Fruit fly (Drosophila melanogaster) whole organism, wandering third instar larva: Measurements from ENCODE around the gene CG6830.
A peak's percentile ranks its signal among the peaks of the same experiment; 100 is the strongest.

ENCODE experiments used
- Abd-B ChIP-seq: fragments of >200 bp; optimal IDR thresholded peaks from 2 replicates; lab custom pipeline; 2017; ENCODE audit warnings: missing biosample characterization, missing genetic modification characterization
- CG32264 ChIP-seq: fragments of 200-800 bp; sonication (Bioruptor generic); optimal IDR thresholded peaks from 2 replicates; lab custom pipeline; 2016; ENCODE audit warnings: missing biosample characterization, missing genetic modification characterization
- CG9705 ChIP-seq: fragments of 200-800 bp; sonication (Bioruptor generic); optimal IDR thresholded peaks from 2 replicates; lab custom pipeline; 2018; ENCODE audit warnings: missing biosample characterization, mild to moderate bottlenecking, missing genetic modification characterization
- CrebA ChIP-seq: fragments of 200-800 bp; sonication (Bioruptor generic); optimal IDR thresholded peaks from 2 replicates; lab custom pipeline; 2016; ENCODE audit warnings: missing biosample characterization, mild to moderate bottlenecking, missing genetic modification characterization, borderline replicate concordance
- Dfd ChIP-seq: fragments of >200 bp; optimal IDR thresholded peaks from 2 replicates; lab custom pipeline; 2017; ENCODE audit warnings: missing biosample characterization, missing genetic modification characterization
- Dif ChIP-seq: fragments of 200-275, 200-300 bp; sonication (Bioruptor generic); optimal IDR thresholded peaks from 2 replicates; lab custom pipeline; 2018; ENCODE audit warnings: missing biosample characterization, missing genetic modification characterization; ENCODE audit not compliant: partially characterized antibody
- GATAd ChIP-seq: sonication (Bioruptor generic); optimal IDR thresholded peaks from 2 replicates; lab custom pipeline; 2016; ENCODE audit warnings: missing biosample characterization, missing genetic modification characterization
- HLH106 ChIP-seq: fragments of 200-800 bp; optimal IDR thresholded peaks from 3 replicates; lab custom pipeline; 2019; ENCODE audit warnings: missing biosample characterization, mild to moderate bottlenecking, missing genetic modification characterization, moderate library complexity
- Hnf4 ChIP-seq: fragments of 200-800 bp; sonication (Bioruptor generic); optimal IDR thresholded peaks from 2 replicates; lab custom pipeline; 2016; ENCODE audit warnings: missing biosample characterization, mild to moderate bottlenecking, missing genetic modification characterization
- Hr78 ChIP-seq: fragments of >200 bp; optimal IDR thresholded peaks from 2 replicates; lab custom pipeline; 2017; ENCODE audit warnings: missing biosample characterization, missing genetic modification characterization
- Hr83 ChIP-seq: fragments of 200-300 bp; sonication (Bioruptor generic); optimal IDR thresholded peaks from 2 replicates; lab custom pipeline; 2016; ENCODE audit warnings: missing biosample characterization, mild to moderate bottlenecking, missing genetic modification characterization, moderate library complexity; ENCODE audit not compliant: poor library complexity, severe bottlenecking
- Jra ChIP-seq: sonication (Bioruptor generic); optimal IDR thresholded peaks from 2 replicates; lab custom pipeline; 2016; ENCODE audit warnings: missing biosample characterization, missing genetic modification characterization
- Mio ChIP-seq: sonication (Bioruptor generic); optimal IDR thresholded peaks from 2 replicates; lab custom pipeline; 2016; ENCODE audit warnings: missing biosample characterization, missing genetic modification characterization
- Myc ChIP-seq: fragments of >200 bp; optimal IDR thresholded peaks from 2 replicates; lab custom pipeline; 2017
- N ChIP-seq: fragments of >200 bp; optimal IDR thresholded peaks from 2 replicates; lab custom pipeline; 2018; ENCODE audit warnings: missing biosample characterization, missing external identifiers, missing genetic modification characterization
- OdsH ChIP-seq: fragments of 200-800 bp; sonication (Bioruptor generic); optimal IDR thresholded peaks from 2 replicates; lab custom pipeline; 2016; ENCODE audit warnings: missing biosample characterization, mild to moderate bottlenecking, missing genetic modification characterization
- Rel ChIP-seq, 2 experiments: fragments of 200-800 bp; sonication (Bioruptor generic) in 1 of 2; optimal IDR thresholded peaks; 2 replicates in 1 of 2; 3 replicates in 1 of 2; lab custom pipeline; 2016 to 2019; ENCODE audit warnings: mild to moderate bottlenecking in 2 of 2, missing biosample characterization in 2 of 2, missing genetic modification characterization in 2 of 2, moderate library complexity in 1 of 2
- Sp1 ChIP-seq: fragments of 200-800 bp; sonication (Bioruptor generic); optimal IDR thresholded peaks from 3 replicates; lab custom pipeline; 2019; ENCODE audit warnings: missing biosample characterization, mild to moderate bottlenecking, missing genetic modification characterization, moderate library complexity
- Vsx2 ChIP-seq: fragments of 200-300, 225-300 bp; sonication (Bioruptor generic); optimal IDR thresholded peaks from 2 replicates; lab custom pipeline; 2018; ENCODE audit warnings: missing biosample characterization, missing genetic modification characterization; ENCODE audit not compliant: partially characterized antibody
- br ChIP-seq: fragments of 200-800 bp; sonication (Bioruptor generic); optimal IDR thresholded peaks from 2 replicates; lab custom pipeline; 2016; ENCODE audit warnings: missing biosample characterization, missing genetic modification characterization
- brk ChIP-seq: fragments of 200-800 bp; sonication (Bioruptor generic); optimal IDR thresholded peaks from 2 replicates; lab custom pipeline; 2016; ENCODE audit warnings: missing biosample characterization, mild to moderate bottlenecking, missing genetic modification characterization
- dl ChIP-seq, 2 experiments: fragments of 175-275, 200-275 bp in 1 of 2; fragments of 200-275 bp in 1 of 2; sonication (Bioruptor generic); optimal IDR thresholded peaks; lab custom pipeline; 2018; ENCODE audit warnings: mild to moderate bottlenecking in 2 of 2, missing biosample characterization in 2 of 2, missing genetic modification characterization in 2 of 2, moderate library complexity in 2 of 2; ENCODE audit not compliant: partially characterized antibody in 2 of 2, insufficient read depth in 1 of 2
- dmrt93B ChIP-seq: fragments of 200-800 bp; sonication (Bioruptor generic); optimal IDR thresholded peaks from 2 replicates; lab custom pipeline; 2018; ENCODE audit warnings: missing biosample characterization, mild to moderate bottlenecking, missing genetic modification characterization
- dsf ChIP-seq: sonication (Bioruptor generic); optimal IDR thresholded peaks from 2 replicates; lab custom pipeline; 2016; ENCODE audit warnings: missing biosample characterization, missing genetic modification characterization, borderline replicate concordance
- ey ChIP-seq: fragments of 200-800 bp; sonication (Bioruptor generic); optimal IDR thresholded peaks from 2 replicates; lab custom pipeline; 2016; ENCODE audit warnings: missing biosample characterization, missing genetic modification characterization
- foxo ChIP-seq, 2 experiments: fragments of 200-800 bp; sonication (Bioruptor generic); optimal IDR thresholded peaks; 2 replicates in 1 of 2; 3 replicates in 1 of 2; lab custom pipeline; 2016 to 2017; ENCODE audit warnings: missing biosample characterization in 2 of 2, missing genetic modification characterization in 2 of 2
- fru ChIP-seq: fragments of 200-800 bp; sonication (Bioruptor generic); optimal IDR thresholded peaks from 3 replicates; lab custom pipeline; 2016; ENCODE audit warnings: missing biosample characterization, mild to moderate bottlenecking, missing genetic modification characterization
- h ChIP-seq: fragments of 200-800 bp; sonication (Bioruptor generic); optimal IDR thresholded peaks from 3 replicates; lab custom pipeline; 2016; ENCODE audit warnings: missing biosample characterization, mild to moderate bottlenecking, missing genetic modification characterization
- jim ChIP-seq: fragments of 175-275, 200-325 bp; sonication (Bioruptor generic); optimal IDR thresholded peaks from 2 replicates; lab custom pipeline; 2016; ENCODE audit warnings: missing biosample characterization, mild to moderate bottlenecking, missing genetic modification characterization
- lola ChIP-seq: fragments of >200 bp; optimal IDR thresholded peaks from 2 replicates; lab custom pipeline; 2017; ENCODE audit warnings: missing biosample characterization, missing genetic modification characterization
- pan ChIP-seq: fragments of >200 bp; optimal IDR thresholded peaks from 2 replicates; lab custom pipeline; 2017
- psq ChIP-seq: fragments of 200-800 bp; sonication (Bioruptor generic); optimal IDR thresholded peaks from 3 replicates; lab custom pipeline; 2017; ENCODE audit warnings: missing biosample characterization, mild to moderate bottlenecking, missing genetic modification characterization, moderate library complexity
- rgr ChIP-seq: fragments of 200-800 bp; sonication (Bioruptor generic); optimal IDR thresholded peaks from 3 replicates; lab custom pipeline; 2016; ENCODE audit warnings: missing biosample characterization, mild to moderate bottlenecking, missing genetic modification characterization
- sage ChIP-seq: fragments of 200-800 bp; sonication (Bioruptor generic); optimal IDR thresholded peaks from 2 replicates; lab custom pipeline; 2016; ENCODE audit warnings: missing biosample characterization, mild to moderate bottlenecking, missing genetic modification characterization
- sv ChIP-seq: fragments of 200-800 bp; sonication (Bioruptor generic); optimal IDR thresholded peaks from 3 replicates; lab custom pipeline; 2016; ENCODE audit warnings: missing biosample characterization, missing genetic modification characterization
- tai ChIP-seq: sonication (Bioruptor generic); optimal IDR thresholded peaks from 2 replicates; lab custom pipeline; 2016; ENCODE audit warnings: missing biosample characterization, missing genetic modification characterization
- usp ChIP-seq: fragments of >200 bp; optimal IDR thresholded peaks from 2 replicates; lab custom pipeline; 2017; ENCODE audit warnings: missing biosample characterization, missing genetic modification characterization
- woc ChIP-seq: sonication (Bioruptor generic); optimal IDR thresholded peaks from 2 replicates; lab custom pipeline; 2016; ENCODE audit warnings: missing biosample characterization, mild to moderate bottlenecking, missing genetic modification characterization

The CG6830 gene

DNA sequence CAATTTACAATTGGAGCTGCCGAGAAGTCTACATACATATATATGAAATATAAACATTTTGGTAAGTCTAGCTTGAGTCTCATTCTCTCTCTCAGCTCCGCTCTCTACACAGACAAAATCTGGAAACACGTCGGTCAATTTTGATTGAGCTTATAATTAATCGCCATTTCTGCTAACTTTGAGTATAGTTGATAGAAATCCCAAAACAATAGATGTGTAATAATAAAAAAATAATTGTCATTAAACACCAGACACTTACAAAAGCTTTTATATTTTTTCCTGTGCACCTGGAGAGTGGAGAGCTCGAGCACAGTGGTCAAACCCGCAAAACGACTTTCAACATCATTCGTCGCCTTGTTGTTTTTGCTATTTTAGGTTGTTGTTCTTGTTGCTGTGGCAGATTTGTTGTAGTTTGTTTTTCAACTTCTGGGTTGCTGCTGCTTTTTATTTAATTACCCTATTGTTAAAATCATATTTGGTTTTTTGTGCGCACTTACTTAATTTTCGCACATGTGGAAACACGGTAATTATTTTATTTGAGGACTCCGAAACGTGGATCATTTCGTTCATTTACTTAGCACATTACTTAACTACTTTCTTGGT lies 27.4 kb downstream of the CG6830 start:
- TF ChIP-seq ey = peak; percentile 99
- TF ChIP-seq Dif (GFP tag; lab: Kevin White, UChicago) = peak; percentile 22
- no peak for TF ChIP-seq pan (lab: Kevin White, UChicago)
- TF ChIP-seq Hr78 (GFP tag; lab: Kevin White, UChicago) = no peak
- TF ChIP-seq dl (GFP tag; optimal IDR thresholded peaks at IDR 0.05; lab: Kevin White, UChicago; ENCODE audit: insufficient read depth in 1 of 2, partially characterized antibody in 2 of 2) = no peak
- TF ChIP-seq Hnf4 (GFP tag; lab: Kevin White, UChicago) = peak; percentile 98
- TF ChIP-seq HLH106 (tag; lab: Kevin White, UChicago) = peak; percentile 97
- TF ChIP-seq Dfd = no peak
- peak; percentile 92 for TF ChIP-seq Jra (GFP tag; lab: Kevin White, UChicago)
- peak; percentile 98 for TF ChIP-seq fru (GFP tag; lab: Kevin White, UChicago)
- TF ChIP-seq Vsx2 (GFP tag; lab: Kevin White, UChicago) = no peak
- TF ChIP-seq GATAd (GFP tag; lab: Kevin White, UChicago) = peak; percentile 80
- peak; percentile 99 for TF ChIP-seq OdsH (GFP tag; lab: Kevin White, UChicago)
- TF ChIP-seq Mio (GFP tag; lab: Kevin White, UChicago) = peak; percentile 86
- TF ChIP-seq Rel (GFP tag; optimal IDR thresholded peaks at IDR 0.05; lab: Kevin White, UChicago) = peak; percentile 96
- peak; percentile 30 for TF ChIP-seq Rel (tag; optimal IDR thresholded peaks at IDR 0.05; lab: Kevin White, UChicago)
- TF ChIP-seq Myc = no peak
- peak; percentile 95 for TF ChIP-seq dmrt93B (GFP tag; lab: Kevin White, UChicago)
- TF ChIP-seq lola (GFP tag; lab: Kevin White, UChicago) = no peak
- peak; percentile 97 for TF ChIP-seq Sp1 (GFP tag; lab: Kevin White, UChicago)
- peak; percentile 94 for TF ChIP-seq woc
- TF ChIP-seq N (GFP tag; lab: Kevin White, UChicago) = no peak
- peak; percentile 90 for TF ChIP-seq dsf (GFP tag; lab: Kevin White, UChicago)
- TF ChIP-seq Hr83 = peak; percentile 94
- TF ChIP-seq CG9705 (GFP tag; lab: Kevin White, UChicago) = peak; percentile 69
- TF ChIP-seq CrebA (GFP tag; lab: Kevin White, UChicago) = peak; percentile 94
- peak; percentile 99 for TF ChIP-seq br (GFP tag; lab: Kevin White, UChicago)
- TF ChIP-seq psq (GFP tag; lab: Kevin White, UChicago) = peak; percentile 94
- TF ChIP-seq sage (GFP tag; lab: Kevin White, UChicago) = peak; percentile 98
- peak; percentile 99 for TF ChIP-seq rgr
- TF ChIP-seq Abd-B (GFP tag; lab: Kevin White, UChicago) = no peak
- peak; percentile 93 for TF ChIP-seq sv
- peak; percentile 99 for TF ChIP-seq h (GFP tag; lab: Kevin White, UChicago)
- peak; percentile 58 for TF ChIP-seq jim (GFP tag; lab: Kevin White, UChicago)
- TF ChIP-seq CG32264 (GFP tag; lab: Kevin White, UChicago) = peak; percentile 97
- TF ChIP-seq foxo (GFP tag; optimal IDR thresholded peaks at IDR 0.05; lab: Kevin White, UChicago) = peak; percentile 97 to 99
- TF ChIP-seq usp = no peak
- TF ChIP-seq brk (GFP tag; lab: Kevin White, UChicago) = peak; percentile 97
- peak; percentile 95 for TF ChIP-seq tai

DNA sequence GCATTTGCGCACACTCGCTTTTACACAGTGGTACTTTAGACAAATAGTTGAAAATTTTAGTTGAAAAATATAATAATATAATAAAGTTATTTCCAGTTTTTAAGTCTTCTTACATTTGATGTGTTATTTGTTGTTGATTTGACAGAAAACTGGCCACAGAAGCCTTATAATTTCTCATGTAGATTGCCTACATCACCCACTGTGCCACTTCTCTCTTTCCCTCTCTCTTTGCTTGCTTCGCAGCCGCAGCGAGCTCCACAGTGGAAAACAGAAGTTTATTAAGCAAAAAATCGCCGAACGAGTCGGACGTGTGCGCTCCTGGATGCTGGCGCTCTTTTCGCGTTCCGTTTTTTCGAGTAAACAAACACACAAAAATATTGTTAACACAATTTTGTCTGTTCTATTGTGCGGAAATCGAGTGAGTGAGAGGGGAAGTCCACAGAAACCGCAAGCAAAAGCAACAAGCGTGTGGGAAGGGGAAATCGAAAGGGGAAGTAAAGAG lies 28.2 kb downstream of the CG6830 start, which contains the start of gene CG42327:
TSS of gene CG42327 (plus strand) at position 277 of the 502 bp plus-strand sequence.
- TF ChIP-seq jim (GFP tag; lab: Kevin White, UChicago) = no peak
- no peak for TF ChIP-seq Dfd
- TF ChIP-seq h (GFP tag; lab: Kevin White, UChicago) = peak; percentile 95
- TF ChIP-seq br (GFP tag; lab: Kevin White, UChicago) = peak; percentile 86
- TF ChIP-seq Rel (GFP tag; optimal IDR thresholded peaks at IDR 0.05; lab: Kevin White, UChicago) = peak; percentile 88
- TF ChIP-seq Rel (tag; optimal IDR thresholded peaks at IDR 0.05; lab: Kevin White, UChicago) = peak; percentile 94
- peak; percentile 59 for TF ChIP-seq CrebA (GFP tag; lab: Kevin White, UChicago)
- peak; percentile 91 for TF ChIP-seq sage (GFP tag; lab: Kevin White, UChicago)
- peak; percentile 89 for TF ChIP-seq sv
- peak; percentile 96 for TF ChIP-seq rgr
- TF ChIP-seq HLH106 (tag; lab: Kevin White, UChicago) = peak; percentile 87
- TF ChIP-seq Jra (GFP tag; lab: Kevin White, UChicago) = peak; percentile 27
- no peak for TF ChIP-seq N (GFP tag; lab: Kevin White, UChicago)
- peak; percentile 87 for TF ChIP-seq ey
- TF ChIP-seq Hnf4 (GFP tag; lab: Kevin White, UChicago) = peak; percentile 86
- TF ChIP-seq usp = no peak
- peak; percentile 86 for TF ChIP-seq Sp1 (GFP tag; lab: Kevin White, UChicago)
- TF ChIP-seq tai = peak; percentile 84
- TF ChIP-seq psq (GFP tag; lab: Kevin White, UChicago) = peak; percentile 89
- no peak for TF ChIP-seq Hr78 (GFP tag; lab: Kevin White, UChicago)
- TF ChIP-seq woc = peak; percentile 87
- TF ChIP-seq CG32264 (GFP tag; lab: Kevin White, UChicago) = peak; percentile 71
- TF ChIP-seq Dif (GFP tag; lab: Kevin White, UChicago) = no peak
- TF ChIP-seq Mio (GFP tag; lab: Kevin White, UChicago) = no peak
- peak; percentile 49 for TF ChIP-seq Hr83
- TF ChIP-seq foxo (GFP tag; optimal IDR thresholded peaks at IDR 0.05; lab: Kevin White, UChicago) = peak in 1 of 2 experiments; percentile 95
- peak; percentile 92 for TF ChIP-seq fru (GFP tag; lab: Kevin White, UChicago)
- TF ChIP-seq GATAd (GFP tag; lab: Kevin White, UChicago) = peak; percentile 70
- peak; percentile 60 for TF ChIP-seq dsf (GFP tag; lab: Kevin White, UChicago)
- peak; percentile 96 for TF ChIP-seq brk (GFP tag; lab: Kevin White, UChicago)
- peak; percentile 94 for TF ChIP-seq OdsH (GFP tag; lab: Kevin White, UChicago)
- no peak for TF ChIP-seq Myc
- TF ChIP-seq Vsx2 (GFP tag; lab: Kevin White, UChicago) = no peak
- TF ChIP-seq lola (GFP tag; lab: Kevin White, UChicago) = no peak
- TF ChIP-seq dl (GFP tag; optimal IDR thresholded peaks at IDR 0.05; lab: Kevin White, UChicago; ENCODE audit: insufficient read depth in 1 of 2, partially characterized antibody in 2 of 2) = peak in 1 of 2 experiments; percentile 30
- peak; percentile 75 for TF ChIP-seq dmrt93B (GFP tag; lab: Kevin White, UChicago)
- peak; percentile 54 for TF ChIP-seq CG9705 (GFP tag; lab: Kevin White, UChicago)
- TF ChIP-seq Abd-B (GFP tag; lab: Kevin White, UChicago) = no peak
- TF ChIP-seq pan (lab: Kevin White, UChicago) = no peak
